Fruit fly (Drosophila melanogaster): ENCODE data around the gene CG13603.
A peak's percentile ranks its signal among the peaks of the same experiment; 100 is the strongest.

Gene CG13603

dm6 chr3R:24015939-24016913, 29.9 kb upstream of the CG13603 start:
- TF ChIP-seq CG4496 (GFP tag; IDR thresholded peaks at IDR 0.05) (peak; percentile 34; the same call in 1 of the 3 replicates), EcR (GFP tag; optimal IDR thresholded peaks at IDR 0.05) (peak; percentile 92), Snoo (tag; optimal IDR thresholded peaks at IDR 0.05) (no peak), CG8301 (tag; optimal IDR thresholded peaks at IDR 0.05) (no peak), Ets98B (GFP tag; IDR thresholded peaks at IDR 0.05) (0 out of 2 replicates have a peak, but pooled peaks have one; percentile 22), fd96Ca (GFP tag; IDR thresholded peaks at IDR 0.05) (0 out of 3 replicates have a peak, but pooled peaks have one; percentile 45), CG32121 (GFP tag; IDR thresholded peaks at IDR 0.05) (0 out of 2 replicates have a peak, but pooled peaks have one; percentile 19), CG12605 (GFP tag; IDR thresholded peaks at IDR 0.05) (0 out of 2 replicates have a peak, but pooled peaks have one; percentile 45)

dm6 chr3R:24015449-24015848, 29.1 kb upstream of the CG13603 start:
- no peak for TF ChIP-seq CG15710 (tag; optimal IDR thresholded peaks at IDR 0.05)
- no peak for TF ChIP-seq CG4496 (GFP tag; IDR thresholded peaks at IDR 0.05)
- no peak for TF ChIP-seq CG8159 (tag; optimal IDR thresholded peaks at IDR 0.05)
- no peak for TF ChIP-seq CG17806 (tag; optimal IDR thresholded peaks at IDR 0.05)
- TF ChIP-seq rn (GFP tag; IDR thresholded peaks at IDR 0.05), result no peak
- no peak for TF ChIP-seq Pif1A (GFP tag; optimal IDR thresholded peaks at IDR 0.05)
- TF ChIP-seq Pif1B (GFP tag; optimal IDR thresholded peaks at IDR 0.05), result no peak
- TF ChIP-seq CG10348 (GFP tag; IDR thresholded peaks at IDR 0.05), result no peak
- no peak for TF ChIP-seq CG14655 (GFP tag; optimal IDR thresholded peaks at IDR 0.05)
- TF ChIP-seq gl (tag; optimal IDR thresholded peaks at IDR 0.05), result no peak
- TF ChIP-seq CG12605 (GFP tag; IDR thresholded peaks at IDR 0.05), result no peak
- no peak for TF ChIP-seq Ets98B (GFP tag; IDR thresholded peaks at IDR 0.05)
- no peak for TF ChIP-seq CG13204 (GFP tag; optimal IDR thresholded peaks at IDR 0.05)
- no peak for TF ChIP-seq Snoo (tag; optimal IDR thresholded peaks at IDR 0.05)
- TF ChIP-seq CG32121 (GFP tag; IDR thresholded peaks at IDR 0.05), result no peak
- TF ChIP-seq CG34367 (tag; optimal IDR thresholded peaks at IDR 0.05), result no peak
- no peak for TF ChIP-seq CG8301 (tag; optimal IDR thresholded peaks at IDR 0.05)
- no peak for TF ChIP-seq D1 (tag; optimal IDR thresholded peaks at IDR 0.05)

- TF ChIP-seq CG15710 (tag; optimal IDR thresholded peaks at IDR 0.05) (peak; percentile 30), CG8159 (tag; optimal IDR thresholded peaks at IDR 0.05) (no peak), Pif1A (GFP tag; optimal IDR thresholded peaks at IDR 0.05) (no peak), CG4496 (GFP tag; IDR thresholded peaks at IDR 0.05) (0 out of 3 replicates have a peak, but pooled peaks have one; percentile 25)
These were observed 28.2 kb upstream of the CG13603 start for dm6 chr3R:24014600-24014999.

- no peak for TF ChIP-seq CG17806 (tag; optimal IDR thresholded peaks at IDR 0.05)
- no peak for TF ChIP-seq CG32121 (GFP tag; IDR thresholded peaks at IDR 0.05)
- no peak for TF ChIP-seq fd96Ca (GFP tag; IDR thresholded peaks at IDR 0.05)
- no peak for TF ChIP-seq Pif1B (GFP tag; optimal IDR thresholded peaks at IDR 0.05)
- no peak for TF ChIP-seq CG8159 (tag; optimal IDR thresholded peaks at IDR 0.05)
- no peak for TF ChIP-seq CG14655 (GFP tag; optimal IDR thresholded peaks at IDR 0.05)
- TF ChIP-seq CG8301 (tag; optimal IDR thresholded peaks at IDR 0.05), result no peak
- no peak for TF ChIP-seq CG13204 (GFP tag; optimal IDR thresholded peaks at IDR 0.05)
These were observed 25.8 kb upstream of the CG13603 start for dm6 chr3R:24012038-24012693.

dm6 chr3R:24010637-24011214, 24.4 kb upstream of the CG13603 start:
- TF ChIP-seq rn (GFP tag; IDR thresholded peaks at IDR 0.05) (0 out of 2 replicates have a peak, but pooled peaks have one; percentile 13), gl (tag; optimal IDR thresholded peaks at IDR 0.05) (no peak), CG14655 (GFP tag; optimal IDR thresholded peaks at IDR 0.05) (peak; percentile 62), CG8159 (tag; optimal IDR thresholded peaks at IDR 0.05) (peak; percentile 21), Pif1A (GFP tag; optimal IDR thresholded peaks at IDR 0.05) (peak; percentile 39), CG12605 (GFP tag; IDR thresholded peaks at IDR 0.05) (peak; percentile 55), CG17806 (tag; optimal IDR thresholded peaks at IDR 0.05) (no peak), Pif1B (GFP tag; optimal IDR thresholded peaks at IDR 0.05) (no peak), CG34367 (tag; optimal IDR thresholded peaks at IDR 0.05) (no peak), CG4496 (GFP tag; IDR thresholded peaks at IDR 0.05) (peak; percentile 75; the same call in 2 of the 3 replicates), D1 (tag; optimal IDR thresholded peaks at IDR 0.05) (no peak), Snoo (tag; optimal IDR thresholded peaks at IDR 0.05) (peak; percentile 16), CG9948 (tag; optimal IDR thresholded peaks at IDR 0.05) (no peak), CG15710 (tag; optimal IDR thresholded peaks at IDR 0.05) (peak; percentile 7), CG10348 (GFP tag; IDR thresholded peaks at IDR 0.05) (no peak), EcR (GFP tag; optimal IDR thresholded peaks at IDR 0.05) (no peak), Ets98B (GFP tag; IDR thresholded peaks at IDR 0.05) (peak; percentile 61), CG8301 (tag; optimal IDR thresholded peaks at IDR 0.05) (peak; percentile 53), CG32121 (GFP tag; IDR thresholded peaks at IDR 0.05) (peak; percentile 72), CG13204 (GFP tag; optimal IDR thresholded peaks at IDR 0.05) (peak; percentile 46), fd96Ca (GFP tag; IDR thresholded peaks at IDR 0.05) (peak; percentile 51; the same call in 2 of the 3 replicates)

All from whole organism, pupa.